Fruit fly (Drosophila melanogaster) whole organism, embryonic: Measurements from ENCODE around the gene CG45100.

Experiments
- CG13775 ChIP-seq: fragments of 200-800 bp; sonication (Bioruptor generic); optimal IDR thresholded peaks from 3 replicates; lab custom pipeline; 2017; ENCODE audit warnings: missing biosample characterization, mild to moderate bottlenecking, missing genetic modification characterization
- CG1647 ChIP-seq: fragments of 200-800 bp; sonication (Bioruptor generic); optimal IDR thresholded peaks from 3 replicates; lab custom pipeline; 2016; ENCODE audit warnings: missing biosample characterization, missing genetic modification characterization
- CG17385 ChIP-seq: fragments of 200-800 bp; sonication (Bioruptor generic); optimal IDR thresholded peaks from 3 replicates; lab custom pipeline; 2018; ENCODE audit warnings: missing biosample characterization, mild to moderate bottlenecking, missing genetic modification characterization
- CG8478 ChIP-seq: fragments of >200 bp; optimal IDR thresholded peaks from 2 replicates; lab custom pipeline; 2018
- CG8765 ChIP-seq: fragments of 200-800 bp; sonication (Bioruptor generic); IDR thresholded peaks from 2 replicates; pipeline ENCODE4 v1.3.6; 2022; ENCODE audit warnings: missing biosample characterization, missing genetic modification characterization
- CoRest ChIP-seq: fragments of 200-800 bp; sonication (Bioruptor generic); optimal IDR thresholded peaks from 3 replicates; lab custom pipeline; 2018; ENCODE audit warnings: missing biosample characterization, mild to moderate bottlenecking, missing genetic modification characterization, moderate library complexity
- kni ChIP-seq: fragments of 200-800 bp; sonication (Bioruptor generic); optimal IDR thresholded peaks from 3 replicates; lab custom pipeline; 2017; ENCODE audit warnings: mild to moderate bottlenecking, missing biosample characterization, missing genetic modification reagents, missing genetic modification characterization
- pnt ChIP-seq: fragments of 200-800 bp; sonication (Bioruptor generic); optimal IDR thresholded peaks from 3 replicates; lab custom pipeline; 2016; ENCODE audit warnings: missing biosample characterization, missing genetic modification characterization
- yki ChIP-seq: fragments of >200 bp; optimal IDR thresholded peaks from 3 replicates; lab custom pipeline; 2018

- no peak for TF ChIP-seq CG8478
- TF ChIP-seq CoRest (tag; lab: Kevin White, UChicago): peak; percentile 33
- no peak for TF ChIP-seq CG8765 (GFP tag; lab: Robert Waterston, UW)
- no peak for TF ChIP-seq CG17385 (GFP tag; lab: Kevin White, UChicago)
- no peak for TF ChIP-seq kni (GFP tag; lab: Kevin White, UChicago)
- TF ChIP-seq CG1647 (GFP tag; lab: Kevin White, UChicago): no peak
- TF ChIP-seq yki (lab: Kevin White, UChicago): no peak
- no peak for TF ChIP-seq CG13775 (GFP tag; lab: Kevin White, UChicago)
- TF ChIP-seq pnt: no peak
These were observed 9.2 kb upstream of the CG45100 start, which contains the start of gene ksr for dm6 chr3R:5483488-5484109.
